Worm (Caenorhabditis elegans): ENCODE data around the gene T01E8.1.

Gene T01E8.1

ce11 chrII:10174338-10174737 is 32.2 kb upstream of the T01E8.1 start, which contains the start of gene F33H1.4:
TSS of gene F33H1.4 (plus strand) at chrII:10174648.
- TF ChIP-seq nhr-12 (tag; optimal IDR thresholded peaks at IDR 0.05) (no peak), zip-4 (GFP tag; optimal IDR thresholded peaks at IDR 0.05) (peak; percentile 30), ceh-90 (tag; optimal IDR thresholded peaks at IDR 0.05) (no peak), snu-23 (GFP tag; optimal IDR thresholded peaks at IDR 0.05) (peak; percentile 65), blmp-1 (tag; optimal IDR thresholded peaks at IDR 0.05) (peak; percentile 91), pax-3 (tag; optimal IDR thresholded peaks at IDR 0.05) (no peak), lin-15B (tag; optimal IDR thresholded peaks at IDR 0.05) (peak; percentile 87), nhr-19 (GFP tag; conservative IDR thresholded peaks at IDR 0.05) (peak; percentile 17), irx-1 (tag; optimal IDR thresholded peaks at IDR 0.05) (no peak), nhr-28 (tag; optimal IDR thresholded peaks at IDR 0.05) (no peak), jun-1 (tag; optimal IDR thresholded peaks at IDR 0.05) (peak; percentile 8), F16B12.6 (tag; optimal IDR thresholded peaks at IDR 0.05) (peak; percentile 23), ceh-8 (GFP tag; optimal IDR thresholded peaks at IDR 0.05) (no peak), C34B4.2 (tag; optimal IDR thresholded peaks at IDR 0.05) (no peak), nhr-71 (tag; optimal IDR thresholded peaks at IDR 0.05) (peak; percentile 61), unc-86 (tag; optimal IDR thresholded peaks at IDR 0.05) (peak; percentile 7), pqm-1 (tag; optimal IDR thresholded peaks at IDR 0.05) (no peak), swsn-7 (tag; optimal IDR thresholded peaks at IDR 0.05) (peak; percentile 35), sup-37 (GFP tag; optimal IDR thresholded peaks at IDR 0.05) (no peak), efl-1 (optimal IDR thresholded peaks at IDR 0.05) (peak; percentile 68 to 84), efl-1 (GFP tag; optimal IDR thresholded peaks at IDR 0.05 in 1 of 2) (peak; percentile 50 to 95), snpc-4 (tag; optimal IDR thresholded peaks at IDR 0.05) (no peak), Y116A8C.19 (tag; optimal IDR thresholded peaks at IDR 0.05; ENCODE audit: borderline replicate concordance) (no peak), isw-1 (GFP tag; IDR thresholded peaks at IDR 0.05) (no peak), vab-15 (tag; optimal IDR thresholded peaks at IDR 0.05) (no peak), dsc-1 (tag; optimal IDR thresholded peaks at IDR 0.05) (no peak), pag-3 (tag; optimal IDR thresholded peaks at IDR 0.05; ENCODE audit: borderline replicate concordance, insufficient read depth) (no peak), mab-9 (GFP tag; IDR thresholded peaks at IDR 0.05) (no peak), fkh-8 (tag; optimal IDR thresholded peaks at IDR 0.05) (peak; percentile 50), aly-2 (tag; optimal IDR thresholded peaks at IDR 0.05) (peak; percentile 6), ceh-88 (GFP tag; IDR thresholded peaks at IDR 0.05) (no peak), unc-130 (tag; optimal IDR thresholded peaks at IDR 0.05) (no peak), elt-2 (tag; optimal IDR thresholded peaks at IDR 0.05) (no peak), lin-35 (GFP tag; optimal IDR thresholded peaks at IDR 0.05) (peak; percentile 62 to 74), hpl-2 (GFP tag; optimal IDR thresholded peaks at IDR 0.05) (no peak), elt-3 (tag; optimal IDR thresholded peaks at IDR 0.05) (peak in 1 of 6 experiments; percentile 22), nhr-76 (tag; optimal IDR thresholded peaks at IDR 0.05) (no peak), egl-13 (tag; optimal IDR thresholded peaks at IDR 0.05) (no peak), unc-30 (tag; optimal IDR thresholded peaks at IDR 0.05) (no peak), fkh-4 (tag; optimal IDR thresholded peaks at IDR 0.05; ENCODE audit: borderline replicate concordance) (no peak), lin-39 (tag; optimal IDR thresholded peaks at IDR 0.05) (no peak), hlh-17 (GFP tag; optimal IDR thresholded peaks at IDR 0.05; ENCODE audit: borderline replicate concordance) (no peak), ets-5 (GFP tag; IDR thresholded peaks at IDR 0.05) (no peak), fkh-10 (GFP tag; optimal IDR thresholded peaks at IDR 0.05) (no peak), zag-1 (tag; optimal IDR thresholded peaks at IDR 0.05) (no peak), lin-14 (GFP tag; optimal IDR thresholded peaks at IDR 0.05) (peak; percentile 89), nhr-85 (tag) (peak; percentile 64), mef-2 (tag; optimal IDR thresholded peaks at IDR 0.05) (no peak), egl-27 (tag; optimal IDR thresholded peaks at IDR 0.05) (no peak), lir-3 (tag; optimal IDR thresholded peaks at IDR 0.05; ENCODE audit: poor library complexity) (no peak), sox-4 (tag; optimal IDR thresholded peaks at IDR 0.05) (no peak), ces-1 (GFP tag; optimal IDR thresholded peaks at IDR 0.05) (no peak), nhr-237 (tag; optimal IDR thresholded peaks at IDR 0.05) (no peak), C16A3.4 (tag; optimal IDR thresholded peaks at IDR 0.05) (no peak)

All from whole organism, L1 larva.